Fruit fly (Drosophila melanogaster): ENCODE results near the gene CG10513.

Gene CG10513

dm6 chr3R:25277112-25277511, at the start of gene CG10513:
TSS of gene CG10513 (minus strand) at chr3R:25277212.
- no peak for TF ChIP-seq cnc (optimal IDR thresholded peaks at IDR 0.05)
- no peak for TF ChIP-seq CG5204 (GFP tag; optimal IDR thresholded peaks at IDR 0.05)
- no peak for TF ChIP-seq Clk (GFP tag; optimal IDR thresholded peaks at IDR 0.05)
- no peak for TF ChIP-seq CG33017 (tag; optimal IDR thresholded peaks at IDR 0.05)
- TF ChIP-seq CG14711 (tag; optimal IDR thresholded peaks at IDR 0.05), result no peak
- no peak for TF ChIP-seq Crg-1 (GFP tag; optimal IDR thresholded peaks at IDR 0.05)
- TF ChIP-seq pad (GFP tag; optimal IDR thresholded peaks at IDR 0.05), result no peak
- TF ChIP-seq CG12768 (GFP tag; optimal IDR thresholded peaks at IDR 0.05), result no peak
- TF ChIP-seq cic (GFP tag; optimal IDR thresholded peaks at IDR 0.05), result no peak

- TF ChIP-seq tj (GFP tag; optimal IDR thresholded peaks at IDR 0.05), result no peak
- peak; percentile 28 for TF ChIP-seq cic (GFP tag; optimal IDR thresholded peaks at IDR 0.05)
- TF ChIP-seq CG12768 (GFP tag; optimal IDR thresholded peaks at IDR 0.05), result peak; percentile 10
These were observed 45.6 kb upstream of the CG10513 start, which contains the start of gene CG10562 for dm6 chr3R:25322657-25323056. TSS of gene CG10562 (minus strand) at chr3R:25322757.

dm6 chr3R:25321681-25322080, 44.7 kb upstream of the CG10513 start:
- no peak for TF ChIP-seq Mnt (GFP tag; optimal IDR thresholded peaks at IDR 0.05)
- TF ChIP-seq CG7101 (tag; optimal IDR thresholded peaks at IDR 0.05), result no peak
- no peak for TF ChIP-seq CG11617 (GFP tag; optimal IDR thresholded peaks at IDR 0.05)
- TF ChIP-seq toe (GFP tag; optimal IDR thresholded peaks at IDR 0.05), result no peak
- TF ChIP-seq tj (GFP tag; optimal IDR thresholded peaks at IDR 0.05), result no peak

dm6 chr3R:25320898-25321297, 43.9 kb upstream of the CG10513 start:
- TF ChIP-seq cic (GFP tag; optimal IDR thresholded peaks at IDR 0.05) (no peak), pad (GFP tag; optimal IDR thresholded peaks at IDR 0.05) (no peak), bab1 (GFP tag; optimal IDR thresholded peaks at IDR 0.05) (no peak), ovo (GFP tag; optimal IDR thresholded peaks at IDR 0.05) (no peak), cnc (optimal IDR thresholded peaks at IDR 0.05) (no peak), CG5204 (GFP tag; optimal IDR thresholded peaks at IDR 0.05) (no peak), Clk (GFP tag; optimal IDR thresholded peaks at IDR 0.05) (no peak), CG12768 (GFP tag; optimal IDR thresholded peaks at IDR 0.05) (no peak), CG11617 (GFP tag; optimal IDR thresholded peaks at IDR 0.05) (no peak), CG14711 (tag; optimal IDR thresholded peaks at IDR 0.05) (no peak), Hr96 (GFP tag; optimal IDR thresholded peaks at IDR 0.05) (no peak), CG1620 (GFP tag; optimal IDR thresholded peaks at IDR 0.05) (no peak), CG7101 (tag; optimal IDR thresholded peaks at IDR 0.05) (no peak), toe (GFP tag; optimal IDR thresholded peaks at IDR 0.05) (no peak), Mnt (GFP tag; optimal IDR thresholded peaks at IDR 0.05) (no peak)

- no peak for TF ChIP-seq ovo (GFP tag; optimal IDR thresholded peaks at IDR 0.05)
- TF ChIP-seq cic (GFP tag; optimal IDR thresholded peaks at IDR 0.05), result peak; percentile 27
- peak; percentile 74 for TF ChIP-seq kay (GFP tag; ENCODE audit: borderline replicate concordance)
- TF ChIP-seq Hr96 (GFP tag; optimal IDR thresholded peaks at IDR 0.05), result no peak
- TF ChIP-seq Clk (GFP tag; optimal IDR thresholded peaks at IDR 0.05), result no peak
- TF ChIP-seq tj (GFP tag; optimal IDR thresholded peaks at IDR 0.05), result no peak
- no peak for TF ChIP-seq pad (GFP tag; optimal IDR thresholded peaks at IDR 0.05)
- no peak for TF ChIP-seq Mnt (GFP tag; optimal IDR thresholded peaks at IDR 0.05)
- no peak for TF ChIP-seq CG5204 (GFP tag; optimal IDR thresholded peaks at IDR 0.05)
- no peak for TF ChIP-seq CG7101 (tag; optimal IDR thresholded peaks at IDR 0.05)
- TF ChIP-seq cnc (optimal IDR thresholded peaks at IDR 0.05), result peak; percentile 19 to 51
These were observed 43.2 kb upstream of the CG10513 start, which contains the start of gene CG10560 for dm6 chr3R:25320051-25320705. TSS of gene CG10560 (minus strand) at chr3R:25320101.

dm6 chr3R:25318011-25318410, 41.0 kb upstream of the CG10513 start, which contains the start of gene CG10553:
TSS of gene CG10553 (minus strand) at chr3R:25318111.
- TF ChIP-seq CG7101 (tag; optimal IDR thresholded peaks at IDR 0.05), result no peak
- TF ChIP-seq toe (GFP tag; optimal IDR thresholded peaks at IDR 0.05), result no peak
- no peak for TF ChIP-seq CG5204 (GFP tag; optimal IDR thresholded peaks at IDR 0.05)
- no peak for TF ChIP-seq kay (GFP tag; ENCODE audit: borderline replicate concordance)
- TF ChIP-seq CG1620 (GFP tag; optimal IDR thresholded peaks at IDR 0.05), result no peak
- no peak for TF ChIP-seq Crg-1 (GFP tag; optimal IDR thresholded peaks at IDR 0.05)
- no peak for TF ChIP-seq ovo (GFP tag; optimal IDR thresholded peaks at IDR 0.05)
- no peak for TF ChIP-seq cnc (optimal IDR thresholded peaks at IDR 0.05)
- TF ChIP-seq CG33017 (tag; optimal IDR thresholded peaks at IDR 0.05), result no peak
- no peak for TF ChIP-seq Mnt (GFP tag; optimal IDR thresholded peaks at IDR 0.05)
- TF ChIP-seq CG7045 (GFP tag; optimal IDR thresholded peaks at IDR 0.05), result no peak
- no peak for TF ChIP-seq bab1 (GFP tag; optimal IDR thresholded peaks at IDR 0.05)
- no peak for TF ChIP-seq Clk (GFP tag; optimal IDR thresholded peaks at IDR 0.05)
- TF ChIP-seq CG12768 (GFP tag; optimal IDR thresholded peaks at IDR 0.05), result no peak

dm6 chr3R:25316016-25316415, 39.0 kb upstream of the CG10513 start, which contains the start of gene CG10559:
TSS of gene CG10559 (minus strand) at chr3R:25316116.
- TF ChIP-seq kay (GFP tag; ENCODE audit: borderline replicate concordance) (peak; percentile 73), CG7045 (GFP tag; optimal IDR thresholded peaks at IDR 0.05) (no peak), CG5204 (GFP tag; optimal IDR thresholded peaks at IDR 0.05) (no peak), cic (GFP tag; optimal IDR thresholded peaks at IDR 0.05) (peak; percentile 20), CG14711 (tag; optimal IDR thresholded peaks at IDR 0.05) (no peak)

Data from whole organism, adult.